Fruit fly (Drosophila melanogaster): Measurements from ENCODE around the gene Ipp.

Gene Ipp

dm6 chr3R:14007550-14007949 lies 49.0 kb downstream of the Ipp start (continued):
- TF ChIP-seq zfh2 (GFP tag; optimal IDR thresholded peaks at IDR 0.05) (no peak), CG9215 (GFP tag; IDR thresholded peaks at IDR 0.05) (no peak), CG30403 (GFP tag; optimal IDR thresholded peaks at IDR 0.05) (no peak), CG3726 (GFP tag; IDR thresholded peaks at IDR 0.05) (no peak), gcm2 (GFP tag; optimal IDR thresholded peaks at IDR 0.05) (no peak), gcm (GFP tag; optimal IDR thresholded peaks at IDR 0.05) (peak; percentile 20), wor (GFP tag; IDR thresholded peaks at IDR 0.05) (no peak), pb (GFP tag; optimal IDR thresholded peaks at IDR 0.05) (no peak), HHEX (GFP tag; optimal IDR thresholded peaks at IDR 0.05) (no peak), Ada2b (GFP tag; IDR thresholded peaks at IDR 0.05) (0 out of 2 replicates have a peak, but pooled peaks have one; percentile 15), CG4360 (GFP tag; IDR thresholded peaks at IDR 0.05) (no peak), CG7357 (GFP tag; IDR thresholded peaks at IDR 0.05) (no peak), CG3065 (GFP tag; optimal IDR thresholded peaks at IDR 0.05) (no peak), CG13624 (GFP tag; optimal IDR thresholded peaks at IDR 0.05) (no peak), CG2875 (GFP tag; optimal IDR thresholded peaks at IDR 0.05) (no peak), fd64A (GFP tag; optimal IDR thresholded peaks at IDR 0.05) (no peak), CG6813 (GFP tag; optimal IDR thresholded peaks at IDR 0.05) (no peak), tgo (GFP tag; IDR thresholded peaks at IDR 0.05) (no peak), CG2712 (tag; optimal IDR thresholded peaks at IDR 0.05) (no peak), Bdp1 (GFP tag; optimal IDR thresholded peaks at IDR 0.05) (no peak), klu (GFP tag; IDR thresholded peaks at IDR 0.05) (no peak), Sin3A (optimal IDR thresholded peaks at IDR 0.05) (no peak), Max (GFP tag; optimal IDR thresholded peaks at IDR 0.05) (no peak), Dek (tag; optimal IDR thresholded peaks at IDR 0.05) (no peak), gce (GFP tag; IDR thresholded peaks at IDR 0.05) (no peak), Atf-2 (GFP tag; optimal IDR thresholded peaks at IDR 0.05) (no peak), CG17612 (GFP tag; IDR thresholded peaks at IDR 0.05) (no peak), toy (GFP tag; IDR thresholded peaks at IDR 0.05) (no peak), repo (GFP tag; optimal IDR thresholded peaks at IDR 0.05) (no peak), Sox100B (GFP tag; optimal IDR thresholded peaks at IDR 0.05) (peak; percentile 25), CG11398 (GFP tag; optimal IDR thresholded peaks at IDR 0.05) (no peak), stc (GFP tag; IDR thresholded peaks at IDR 0.05) (no peak), cato (GFP tag; optimal IDR thresholded peaks at IDR 0.05; ENCODE audit: borderline replicate concordance) (no peak), eyg (GFP tag; optimal IDR thresholded peaks at IDR 0.05) (no peak), CG17385 (GFP tag; optimal IDR thresholded peaks at IDR 0.05) (no peak), sna (GFP tag; IDR thresholded peaks at IDR 0.05; ENCODE audit: partially characterized antibody) (no peak), wdn (GFP tag; IDR thresholded peaks at IDR 0.05) (no peak), CG17186 (GFP tag; optimal IDR thresholded peaks at IDR 0.05) (no peak), eve (GFP tag; optimal IDR thresholded peaks at IDR 0.05) (no peak), btn (GFP tag; optimal IDR thresholded peaks at IDR 0.05) (no peak), PHDP (tag; optimal IDR thresholded peaks at IDR 0.05) (no peak), pnt (GFP tag; optimal IDR thresholded peaks at IDR 0.05) (no peak), Xrp1 (GFP tag; IDR thresholded peaks at IDR 0.05) (peak; percentile 59), Taf1 (GFP tag; IDR thresholded peaks at IDR 0.05) (no peak), sqz (GFP tag; optimal IDR thresholded peaks at IDR 0.05) (no peak), jing (GFP tag; optimal IDR thresholded peaks at IDR 0.05) (no peak), Hmx (GFP tag; optimal IDR thresholded peaks at IDR 0.05) (no peak), bcd (GFP tag; optimal IDR thresholded peaks at IDR 0.05) (no peak), CG12942 (GFP tag; optimal IDR thresholded peaks at IDR 0.05) (no peak), Sox102F (GFP tag; optimal IDR thresholded peaks at IDR 0.05) (no peak), nau (GFP tag; optimal IDR thresholded peaks at IDR 0.05) (no peak), CG6272 (GFP tag; IDR thresholded peaks at IDR 0.05) (no peak), CG2199 (GFP tag; IDR thresholded peaks at IDR 0.05) (no peak), crc (GFP tag; optimal IDR thresholded peaks at IDR 0.05) (no peak)
